Worm (Caenorhabditis elegans): ENCODE measurements around the gene Y55F3C.9.

DNA sequence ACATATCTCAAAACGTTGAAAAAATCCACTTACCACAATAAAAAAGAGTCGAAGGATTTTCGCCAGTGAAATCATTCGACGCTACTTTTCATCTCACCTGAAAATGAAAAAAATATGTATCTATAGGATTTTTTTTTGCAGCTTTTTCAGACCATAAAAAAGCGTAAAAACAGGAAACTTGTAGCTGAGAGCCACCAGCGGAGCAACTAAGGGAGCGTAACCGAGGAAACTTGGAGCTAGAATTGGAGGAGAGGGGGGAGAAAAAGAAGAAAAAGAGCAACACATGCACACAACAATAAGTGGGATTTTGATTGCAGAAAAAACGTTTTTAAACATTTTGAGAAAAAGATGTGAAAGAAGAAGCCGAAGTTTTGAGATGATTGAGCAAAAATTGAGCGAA is 20.4 kb downstream of the Y55F3C.9 start, which contains the start of gene cutl-26:
- no peak for TF ChIP-seq alr-1 (tag; optimal IDR thresholded peaks at IDR 0.05)
- TF ChIP-seq unc-39 (tag; optimal IDR thresholded peaks at IDR 0.05) = no peak
- TF ChIP-seq snpc-4 (tag; optimal IDR thresholded peaks at IDR 0.05) = no peak
- TF ChIP-seq lin-13 (GFP tag; optimal IDR thresholded peaks at IDR 0.05) = no peak
- TF ChIP-seq ceh-16 (tag; optimal IDR thresholded peaks at IDR 0.05) = no peak
- no peak for TF ChIP-seq nhr-11 (tag; optimal IDR thresholded peaks at IDR 0.05)
- TF ChIP-seq ZK546.5 (tag; optimal IDR thresholded peaks at IDR 0.05) = no peak
- no peak for TF ChIP-seq lsy-2 (tag; optimal IDR thresholded peaks at IDR 0.05)
- TF ChIP-seq egl-27 (tag; optimal IDR thresholded peaks at IDR 0.05) = no peak
- no peak for TF ChIP-seq ama-1 (optimal IDR thresholded peaks at IDR 0.05)
- no peak for TF ChIP-seq elt-1 (tag; optimal IDR thresholded peaks at IDR 0.05)
- no peak for TF ChIP-seq zag-1 (tag; optimal IDR thresholded peaks at IDR 0.05)

All from whole organism, L2 larva.